Worm (Caenorhabditis elegans) whole organism, midembryonic: ENCODE results near the gene srz-37.
"Not testable (repeated sequence)": the region's sequence is repeated elsewhere in the genome, so short reads cannot be mapped to it uniquely, and the experiment has no call there.

Source experiments
- T22C8.4 ChIP-seq: fragments of 200-800 bp; sonication (Bioruptor generic); IDR thresholded peaks from 2 replicates; pipeline ENCODE4 v1.3.6; 2022; ENCODE audit warnings: missing genetic modification characterization, missing compliant biosample characterization
- klf-2 ChIP-seq: fragments of 200-800 bp; sonication (Bioruptor generic); conservative IDR thresholded peaks from 2 replicates; pipeline ENCODE4 v1.3.6; 2022; ENCODE audit warnings: missing genetic modification reagents, missing genetic modification characterization, missing compliant biosample characterization
- ztf-23 ChIP-seq: fragments of 200-800 bp; sonication (Bioruptor generic); IDR thresholded peaks from 2 replicates; pipeline ENCODE4 v1.3.6; 2022; ENCODE audit warnings: missing genetic modification reagents, missing genetic modification characterization, missing compliant biosample characterization
- ztf-29 ChIP-seq: fragments of 200-800 bp; sonication (Bioruptor generic); IDR thresholded peaks from 2 replicates; pipeline ENCODE4 v1.3.6; 2022; ENCODE audit warnings: missing genetic modification reagents, missing genetic modification characterization, missing compliant biosample characterization

Gene srz-37

DNA sequence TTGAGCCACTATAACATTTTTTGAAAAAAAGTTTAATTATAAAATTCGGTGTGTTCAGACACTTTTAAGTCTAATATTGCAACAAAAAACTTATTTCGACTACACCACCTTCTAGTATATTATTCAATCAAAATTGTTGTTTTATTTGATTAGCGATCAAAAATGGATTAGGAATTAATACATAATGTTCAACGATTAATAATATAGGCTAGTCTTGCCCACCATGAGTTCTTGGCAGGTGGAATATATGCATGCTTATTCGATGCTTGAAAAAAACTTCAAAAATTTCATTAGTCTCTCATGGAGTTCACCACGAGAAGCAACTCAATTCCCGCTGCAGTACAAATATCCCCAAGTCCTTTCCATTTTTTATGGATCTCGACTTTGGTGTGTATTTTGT, 45.6 kb downstream of the srz-37 start, which contains the start of gene srz-32:
TSS of gene srz-32 (plus strand) at position 301 of the 400 bp plus-strand sequence.
- TF ChIP-seq ztf-23 (GFP tag; lab: Robert Waterston, UW) = no peak

DNA sequence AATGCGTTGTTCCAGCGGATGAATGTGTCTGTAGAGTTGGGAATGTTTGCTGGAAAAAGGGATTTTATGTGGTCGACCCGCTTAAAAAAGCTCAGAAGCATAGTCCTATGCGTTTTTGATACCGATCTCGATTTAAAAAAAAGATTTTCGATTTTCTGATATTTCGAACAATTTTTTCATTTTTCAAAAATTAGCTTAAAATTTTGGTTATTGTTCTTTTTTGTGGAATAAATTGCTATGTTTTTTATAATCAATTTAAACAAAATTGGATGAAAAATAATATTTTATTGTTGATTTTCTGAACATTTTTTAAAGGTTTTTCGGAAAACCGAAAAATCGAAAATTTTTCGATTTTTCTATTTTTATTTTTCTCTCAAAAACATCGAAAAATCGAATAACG, 48.3 kb downstream of the srz-37 start, which contains the start of gene C04C3.7:
TSS of gene C04C3.7 (minus strand) at position 101 of the 400 bp plus-strand sequence.
- not testable (repeated sequence) for TF ChIP-seq T22C8.4, ztf-29, klf-2 (GFP tag; lab: Robert Waterston, UW)
